Fruit fly (Drosophila melanogaster): ENCODE measurements around the gene CG4935.

Gene CG4935

DNA sequence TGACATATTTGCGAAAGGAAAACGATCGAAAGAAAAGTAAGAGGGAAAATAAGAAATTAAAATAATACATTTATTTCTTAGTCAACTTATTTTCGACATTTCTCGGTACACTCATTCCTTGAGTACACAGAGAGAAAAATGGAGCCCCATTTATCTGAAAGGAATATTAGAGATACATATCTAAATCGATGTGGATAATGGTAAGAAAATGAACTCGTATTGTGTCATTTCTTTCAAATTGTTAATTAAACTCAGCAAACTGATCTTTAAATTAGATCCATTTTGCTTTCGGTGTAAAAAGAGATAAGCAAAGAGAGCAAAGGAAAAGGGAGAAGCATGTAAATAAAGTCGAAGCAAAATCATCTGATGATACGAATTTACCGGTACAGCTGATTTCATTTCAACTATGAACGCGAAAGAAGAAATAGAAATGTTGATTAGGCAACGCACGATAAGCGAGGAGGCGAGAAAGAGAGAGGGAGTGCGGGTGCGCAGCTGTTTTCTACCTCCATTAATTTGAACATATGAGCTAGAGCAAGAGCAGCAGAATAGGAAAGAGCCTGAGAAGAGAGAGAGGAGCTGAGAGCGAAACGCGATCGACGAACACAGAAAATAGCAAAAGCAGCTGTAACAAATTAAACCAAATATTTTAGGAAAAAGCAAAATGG is 23.9 kb downstream of the CG4935 start (continued):
- TF ChIP-seq CG1024 (GFP tag; IDR thresholded peaks at IDR 0.05): no peak
- peak; percentile 88 for TF ChIP-seq CG2120 (GFP tag; optimal IDR thresholded peaks at IDR 0.05)
- TF ChIP-seq Fer1 (GFP tag; optimal IDR thresholded peaks at IDR 0.05): peak; percentile 79
- TF ChIP-seq ato (GFP tag; IDR thresholded peaks at IDR 0.05; ENCODE audit: partially characterized antibody): no peak
- TF ChIP-seq slou (GFP tag; optimal IDR thresholded peaks at IDR 0.05): peak; percentile 81
- peak; percentile 84 for TF ChIP-seq CG6854 (GFP tag; optimal IDR thresholded peaks at IDR 0.05)
- TF ChIP-seq CG12769 (tag; optimal IDR thresholded peaks at IDR 0.05): peak; percentile 92
- peak; percentile 78 for TF ChIP-seq CG8089 (GFP tag; optimal IDR thresholded peaks at IDR 0.05)
- TF ChIP-seq CG10462 (GFP tag; optimal IDR thresholded peaks at IDR 0.05): peak; percentile 64
- TF ChIP-seq CG11504 (tag; optimal IDR thresholded peaks at IDR 0.05): peak; percentile 88
- peak; percentile 86 for TF ChIP-seq Dip3 (GFP tag; optimal IDR thresholded peaks at IDR 0.05)
- peak; percentile 91 for TF ChIP-seq CoRest (tag; optimal IDR thresholded peaks at IDR 0.05)
- TF ChIP-seq Xbp1 (GFP tag; optimal IDR thresholded peaks at IDR 0.05): peak; percentile 93
- TF ChIP-seq tup (GFP tag; optimal IDR thresholded peaks at IDR 0.05): peak; percentile 51
- TF ChIP-seq CG30403 (GFP tag; optimal IDR thresholded peaks at IDR 0.05): peak; percentile 82
- TF ChIP-seq HmgD (GFP tag; optimal IDR thresholded peaks at IDR 0.05): peak; percentile 78
- TF ChIP-seq br (optimal IDR thresholded peaks at IDR 0.05): no peak
- TF ChIP-seq Ets65A (GFP tag): peak; percentile 97
- peak; percentile 76 for TF ChIP-seq Hmr (GFP tag; optimal IDR thresholded peaks at IDR 0.05)
- no peak for TF ChIP-seq sr (GFP tag; IDR thresholded peaks at IDR 0.05)
- peak; percentile 80 for TF ChIP-seq scrt (GFP tag; optimal IDR thresholded peaks at IDR 0.05)
- TF ChIP-seq kni (GFP tag; optimal IDR thresholded peaks at IDR 0.05): no peak
- TF ChIP-seq CG7839 (tag; optimal IDR thresholded peaks at IDR 0.05): peak; percentile 92
- peak; percentile 82 for TF ChIP-seq caup (GFP tag; optimal IDR thresholded peaks at IDR 0.05; ENCODE audit: severe bottlenecking)
- TF ChIP-seq CG32532 (GFP tag; IDR thresholded peaks at IDR 0.05): no peak
- no peak for TF ChIP-seq CG11085 (GFP tag; IDR thresholded peaks at IDR 0.05)
- no peak for TF ChIP-seq gce (GFP tag; IDR thresholded peaks at IDR 0.05)
- peak; percentile 86 for TF ChIP-seq jing (GFP tag; optimal IDR thresholded peaks at IDR 0.05)
- TF ChIP-seq mam (GFP tag; optimal IDR thresholded peaks at IDR 0.05): peak; percentile 91
- peak; percentile 88 for TF ChIP-seq CG10654 (GFP tag; optimal IDR thresholded peaks at IDR 0.05)
- TF ChIP-seq salm (tag; optimal IDR thresholded peaks at IDR 0.05): peak; percentile 82
- TF ChIP-seq CG17359 (tag; optimal IDR thresholded peaks at IDR 0.05): peak; percentile 94
- peak; percentile 91 for TF ChIP-seq tap (tag; optimal IDR thresholded peaks at IDR 0.05)
- TF ChIP-seq Hr51 (GFP tag; optimal IDR thresholded peaks at IDR 0.05): peak; percentile 71 to 88
- peak; percentile 84 for TF ChIP-seq CG8388 (GFP tag; optimal IDR thresholded peaks at IDR 0.05)
- peak; percentile 50 for TF ChIP-seq CG33557 (GFP tag; optimal IDR thresholded peaks at IDR 0.05)
- TF ChIP-seq Gsc (GFP tag; IDR thresholded peaks at IDR 0.05): no peak
- TF ChIP-seq eve (GFP tag; optimal IDR thresholded peaks at IDR 0.05): peak in 1 of 2 experiments; percentile 23
- TF ChIP-seq crc (GFP tag; optimal IDR thresholded peaks at IDR 0.05): peak; percentile 81
- TF ChIP-seq CG1792 (GFP tag; optimal IDR thresholded peaks at IDR 0.05): peak; percentile 74
- TF ChIP-seq CG8281 (tag; optimal IDR thresholded peaks at IDR 0.05): peak; percentile 74
- TF ChIP-seq fru (optimal IDR thresholded peaks at IDR 0.05): no peak
- no peak for TF ChIP-seq CG30020 (tag; optimal IDR thresholded peaks at IDR 0.05)
- TF ChIP-seq Dip2 (GFP tag; IDR thresholded peaks at IDR 0.05): no peak
- peak; percentile 74 for TF ChIP-seq Usf (GFP tag; optimal IDR thresholded peaks at IDR 0.05)
- TF ChIP-seq CG15269 (tag; optimal IDR thresholded peaks at IDR 0.05): peak; percentile 91
- peak; percentile 81 for TF ChIP-seq tio (GFP tag; optimal IDR thresholded peaks at IDR 0.05)
- TF ChIP-seq CG10274 (GFP tag; optimal IDR thresholded peaks at IDR 0.05): peak; percentile 66
- no peak for TF ChIP-seq Stat92E (GFP tag; optimal IDR thresholded peaks at IDR 0.05)
- TF ChIP-seq CG5245 (GFP tag; optimal IDR thresholded peaks at IDR 0.05): peak; percentile 78
